Worm (Caenorhabditis elegans) whole organism, late embryonic: Measurements from ENCODE around the gene nhr-53.

Experiments used
- K09A11.1 ChIP-seq: sonication (generic microtip); optimal IDR thresholded peaks from 2 replicates; lab custom pipeline; 2017; ENCODE audit warnings: antibody characterized with exemption, mild to moderate bottlenecking, missing genetic modification characterization, missing compliant biosample characterization; ENCODE audit not compliant: insufficient read depth
- ceh-14 ChIP-seq: sonication (generic microtip); optimal IDR thresholded peaks from 2 replicates; lab custom pipeline; 2016; ENCODE audit warnings: missing genotype, missing genetic modification characterization, missing compliant biosample characterization
- ceh-22 ChIP-seq: sonication (generic microtip); optimal IDR thresholded peaks from 2 replicates; lab custom pipeline; 2017; ENCODE audit warnings: missing biosample characterization, missing genetic modification characterization
- ceh-24 ChIP-seq: sonication (generic microtip); optimal IDR thresholded peaks from 2 replicates; lab custom pipeline; 2016; ENCODE audit warnings: mild to moderate bottlenecking, missing genetic modification characterization, missing compliant biosample characterization
- ceh-30 ChIP-seq: fragments of 150-350 bp; optimal IDR thresholded peaks from 2 replicates; lab custom pipeline; 2014; ENCODE audit warnings: missing biosample characterization, missing genetic modification characterization
- ceh-31 ChIP-seq: sonication (generic microtip); optimal IDR thresholded peaks from 2 replicates; lab custom pipeline; 2016; ENCODE audit warnings: missing genetic modification characterization, missing compliant biosample characterization
- ceh-34 ChIP-seq: sonication (generic microtip); optimal IDR thresholded peaks from 2 replicates; lab custom pipeline; 2016; ENCODE audit warnings: mild to moderate bottlenecking, missing genetic modification characterization, missing compliant biosample characterization
- ceh-45 ChIP-seq: fragments of 200-800 bp; sonication (Bioruptor generic); IDR thresholded peaks from 2 replicates; pipeline ENCODE4 v1.3.6; 2022; ENCODE audit warnings: missing genetic modification reagents, missing genetic modification characterization, missing compliant biosample characterization
- ceh-9 ChIP-seq: sonication (generic microtip); optimal IDR thresholded peaks from 2 replicates; lab custom pipeline; 2016; ENCODE audit warnings: mild to moderate bottlenecking, missing genetic modification characterization, inconsistent platforms, missing compliant biosample characterization
- che-1 ChIP-seq: sonication (generic microtip); optimal IDR thresholded peaks from 2 replicates; lab custom pipeline; 2016; ENCODE audit warnings: mild to moderate bottlenecking, missing genetic modification characterization, missing compliant biosample characterization
- elt-2 ChIP-seq: sonication (generic microtip); optimal IDR thresholded peaks from 2 replicates; lab custom pipeline; 2016; ENCODE audit warnings: missing genetic modification reagents, missing genetic modification characterization, missing compliant biosample characterization
- ets-4 ChIP-seq: sonication (generic microtip); optimal IDR thresholded peaks from 2 replicates; lab custom pipeline; 2016; ENCODE audit warnings: missing genetic modification characterization, missing compliant biosample characterization
- eyg-1 ChIP-seq: sonication (generic microtip); optimal IDR thresholded peaks from 2 replicates; lab custom pipeline; 2016; ENCODE audit warnings: missing genotype, missing genetic modification characterization, missing compliant biosample characterization
- fkh-10 ChIP-seq: fragments of 150-350 bp; optimal IDR thresholded peaks from 2 replicates; lab custom pipeline; 2014; ENCODE audit warnings: missing biosample characterization, missing genetic modification reagents, missing genetic modification characterization
- fkh-6 ChIP-seq: sonication (generic microtip); optimal IDR thresholded peaks from 2 replicates; lab custom pipeline; 2016; ENCODE audit warnings: missing genetic modification characterization, missing compliant biosample characterization
- gmeb-2 ChIP-seq: sonication (generic microtip); optimal IDR thresholded peaks from 2 replicates; lab custom pipeline; 2016; ENCODE audit warnings: missing genetic modification characterization, inconsistent platforms, missing compliant biosample characterization
- hlh-15 ChIP-seq: sonication (generic microtip); optimal IDR thresholded peaks from 2 replicates; lab custom pipeline; 2016; ENCODE audit warnings: missing genetic modification characterization, missing compliant biosample characterization
- hlh-6 ChIP-seq: sonication (generic microtip); optimal IDR thresholded peaks from 2 replicates; lab custom pipeline; 2016; ENCODE audit warnings: missing genotype, missing genetic modification characterization, missing compliant biosample characterization
- hlh-8 ChIP-seq: sonication (generic microtip); optimal IDR thresholded peaks from 2 replicates; lab custom pipeline; 2016; ENCODE audit warnings: missing genotype, missing genetic modification characterization, missing compliant biosample characterization
- lim-6 ChIP-seq: sonication (generic microtip); optimal IDR thresholded peaks from 2 replicates; lab custom pipeline; 2016; ENCODE audit warnings: missing genetic modification characterization, missing compliant biosample characterization
- madf-2 ChIP-seq: sonication (generic microtip); optimal IDR thresholded peaks from 2 replicates; lab custom pipeline; 2017; ENCODE audit warnings: missing genetic modification characterization, missing compliant biosample characterization
- nfya-1 ChIP-seq: sonication (generic microtip); optimal IDR thresholded peaks from 2 replicates; lab custom pipeline; 2017; ENCODE audit warnings: missing genetic modification characterization, mild to moderate bottlenecking, missing compliant biosample characterization, antibody characterized with exemption, moderate library complexity
- nhr-232 ChIP-seq: sonication (generic microtip); optimal IDR thresholded peaks from 2 replicates; lab custom pipeline; 2016; ENCODE audit warnings: missing genetic modification characterization, missing compliant biosample characterization
- odd-2 ChIP-seq: sonication (generic microtip); optimal IDR thresholded peaks from 2 replicates; lab custom pipeline; 2017; ENCODE audit warnings: antibody characterized with exemption, mild to moderate bottlenecking, missing genetic modification characterization, missing compliant biosample characterization
- pag-3 ChIP-seq: sonication (generic microtip); optimal IDR thresholded peaks from 2 replicates; lab custom pipeline; 2016; ENCODE audit warnings: missing compliant biosample characterization, missing genetic modification characterization, borderline replicate concordance
- pat-9 ChIP-seq: fragments of 200-800 bp; sonication (Bioruptor generic); optimal IDR thresholded peaks from 2 replicates; lab custom pipeline; 2018; ENCODE audit warnings: mild to moderate bottlenecking, missing genetic modification characterization, moderate library complexity, missing compliant biosample characterization
- pax-1 ChIP-seq: fragments of 150-350 bp; optimal IDR thresholded peaks from 2 replicates; lab custom pipeline; 2014; ENCODE audit warnings: missing biosample characterization, missing genetic modification characterization
- pha-2 ChIP-seq: sonication (generic microtip); optimal IDR thresholded peaks from 2 replicates; lab custom pipeline; 2017; ENCODE audit warnings: mild to moderate bottlenecking, missing genetic modification characterization, missing compliant biosample characterization
- pha-4 ChIP-seq: fragments of 150-350 bp; optimal IDR thresholded peaks from 2 replicates; lab custom pipeline; 2018; ENCODE audit warnings: missing biosample characterization, missing genetic modification reagents, missing genetic modification characterization
- pqm-1 ChIP-seq: sonication (generic microtip); optimal IDR thresholded peaks from 2 replicates; lab custom pipeline; 2016; ENCODE audit warnings: missing genetic modification characterization, missing compliant biosample characterization
- pros-1 ChIP-seq: fragments of 150-350 bp; optimal IDR thresholded peaks from 2 replicates; lab custom pipeline; 2014; ENCODE audit warnings: missing biosample characterization, missing genetic modification reagents, missing genetic modification characterization
- ref-2 ChIP-seq: sonication (generic microtip); optimal IDR thresholded peaks from 2 replicates; lab custom pipeline; 2016; ENCODE audit warnings: missing genetic modification characterization, missing compliant biosample characterization
- syd-9 ChIP-seq: sonication (generic microtip); optimal IDR thresholded peaks from 2 replicates; lab custom pipeline; 2016; ENCODE audit warnings: mild to moderate bottlenecking, missing genetic modification characterization, moderate library complexity, missing compliant biosample characterization
- tbx-2 ChIP-seq: sonication (generic microtip); optimal IDR thresholded peaks from 2 replicates; lab custom pipeline; 2016; ENCODE audit warnings: missing genetic modification characterization, missing compliant biosample characterization
- tbx-7 ChIP-seq: sonication (generic microtip); optimal IDR thresholded peaks from 2 replicates; lab custom pipeline; 2016; ENCODE audit warnings: missing genotype, missing genetic modification characterization, missing compliant biosample characterization
- unc-3 ChIP-seq, 2 experiments: fragments of 200-800 bp in 1 of 2; sonication (Bioruptor generic) in 1 of 2; sonication (generic microtip) in 1 of 2; conservative IDR thresholded peaks in 1 of 2; optimal IDR thresholded peaks in 1 of 2; 2 replicates each; pipeline versions ENCODE4 v1.3.6 to Lab custom; 2016 to 2022; ENCODE audit warnings: missing compliant biosample characterization in 2 of 2, missing genetic modification characterization in 2 of 2, missing genetic modification reagents in 1 of 2
- unc-55 ChIP-seq: sonication (generic microtip); optimal IDR thresholded peaks from 2 replicates; lab custom pipeline; 2017; ENCODE audit warnings: missing biosample characterization, missing genetic modification reagents, missing genetic modification characterization
- unc-86 ChIP-seq: sonication (generic microtip); optimal IDR thresholded peaks from 2 replicates; lab custom pipeline; 2016; ENCODE audit warnings: missing genetic modification characterization, missing compliant biosample characterization
- zip-5 ChIP-seq: sonication (generic microtip); optimal IDR thresholded peaks from 2 replicates; lab custom pipeline; 2016; ENCODE audit warnings: missing genetic modification characterization, missing compliant biosample characterization
- ztf-16 ChIP-seq: sonication (generic microtip); optimal IDR thresholded peaks from 2 replicates; lab custom pipeline; 2017; ENCODE audit warnings: missing genetic modification characterization, missing compliant biosample characterization

The nhr-53 gene

ce11 chrV:15710401-15710800 lies 8.2 kb upstream of the nhr-53 start, which contains the start of gene Y6E2A.1:
Gene Y6E2A.1 (minus strand): TSS chrV:15710501.
- TF ChIP-seq pag-3 (tag; lab: Kevin White, UChicago) (no peak), hlh-15 (tag; lab: Kevin White, UChicago) (no peak), pat-9 (no peak), hlh-8 (no peak), ceh-22 (tag; lab: Kevin White, UChicago) (no peak), che-1 (no peak), ceh-14 (tag; lab: Kevin White, UChicago) (no peak), unc-86 (tag; lab: Kevin White, UChicago) (no peak), lim-6 (no peak), pha-2 (tag; lab: Kevin White, UChicago) (no peak), eyg-1 (tag; lab: Kevin White, UChicago) (no peak), ceh-31 (no peak), ceh-30 (tag; lab: Kevin White, UChicago) (no peak), K09A11.1 (tag; lab: Kevin White, UChicago) (no peak), fkh-10 (GFP tag; lab: Kevin White, UChicago) (no peak), nhr-232 (tag; lab: Kevin White, UChicago) (no peak), pqm-1 (tag; lab: Kevin White, UChicago) (no peak)

- TF ChIP-seq pat-9: no peak
- no peak for TF ChIP-seq tbx-7 (tag; lab: Kevin White, UChicago)
- TF ChIP-seq nfya-1 (tag; lab: Kevin White, UChicago): no peak
- no peak for TF ChIP-seq madf-2
- TF ChIP-seq, all 69 proteins: peak for 0
Measured at ce11 chrV:15707982-15708381, 5.8 kb upstream of the nhr-53 start.

ce11 chrV:15704745-15705144 lies 2.6 kb upstream of the nhr-53 start, which contains the start of gene twk-34:
Gene twk-34 (plus strand): TSS chrV:15704960.
- no peak for TF ChIP-seq ceh-9 (tag; lab: Kevin White, UChicago)
- no peak for TF ChIP-seq zip-5 (tag; lab: Kevin White, UChicago)
- TF ChIP-seq ref-2 (tag; lab: Kevin White, UChicago): no peak
- no peak for TF ChIP-seq ceh-34 (tag; lab: Kevin White, UChicago)
- no peak for TF ChIP-seq pax-1 (tag; lab: Kevin White, UChicago)
- TF ChIP-seq unc-3 (GFP tag; conservative IDR thresholded peaks at IDR 0.05; lab: Robert Waterston, UW): no peak
- TF ChIP-seq unc-3 (tag; optimal IDR thresholded peaks at IDR 0.05; lab: Kevin White, UChicago): no peak
- TF ChIP-seq unc-55 (GFP tag; lab: Kevin White, UChicago): no peak
- no peak for TF ChIP-seq odd-2
- no peak for TF ChIP-seq ztf-16 (tag; lab: Kevin White, UChicago)
- TF ChIP-seq gmeb-2 (tag; lab: Kevin White, UChicago): no peak
- TF ChIP-seq ceh-31: no peak
- no peak for TF ChIP-seq ceh-45 (GFP tag; lab: Robert Waterston, UW)
- TF ChIP-seq fkh-6 (tag; lab: Kevin White, UChicago): no peak
- TF ChIP-seq hlh-6: no peak
- TF ChIP-seq elt-2 (tag; lab: Kevin White, UChicago): no peak
- no peak for TF ChIP-seq hlh-8
- TF ChIP-seq ets-4 (tag; lab: Kevin White, UChicago): no peak
- TF ChIP-seq pha-4: no peak

ce11 chrV:15699799-15700198 lies 2.4 kb downstream of the nhr-53 start, which contains the start of gene nhr-199:
Gene nhr-199 (minus strand): TSS chrV:15699899.
- TF ChIP-seq pros-1 (tag; lab: Kevin White, UChicago): no peak
- no peak for TF ChIP-seq syd-9 (tag; lab: Kevin White, UChicago)
- no peak for TF ChIP-seq tbx-2 (tag; lab: Kevin White, UChicago)
- no peak for TF ChIP-seq elt-2 (tag; lab: Kevin White, UChicago)
- no peak for TF ChIP-seq ceh-24 (tag; lab: Kevin White, UChicago)
- TF ChIP-seq, all 69 proteins: peak for 0
